Worm (Caenorhabditis elegans) whole organism, L1 larva: ENCODE results near the gene F43C11.10.
A peak's percentile ranks its signal among the peaks of the same experiment; 100 is the strongest.

Source experiments
- ceh-82 ChIP-seq, 3 experiments: fragments of 150-350 bp in 1 of 3; sonication (generic microtip) in 2 of 3; optimal IDR thresholded peaks; 2 replicates each; lab custom pipeline; 2014 to 2017; ENCODE audit warnings: missing biosample characterization in 3 of 3, missing genetic modification characterization in 3 of 3
- efl-1 ChIP-seq, 4 experiments: fragments of 150-350 bp; optimal IDR thresholded peaks in 3 of 4; peaks in 1 of 4; 1 replicate in 1 of 4; 2 replicates in 3 of 4; lab custom pipeline; 2014; ENCODE audit warnings: missing biosample characterization in 2 of 4, missing genetic modification characterization in 2 of 4, missing genetic modification reagents in 2 of 4
- efl-3 ChIP-seq: fragments of 200-800 bp; sonication (Bioruptor generic); optimal IDR thresholded peaks from 2 replicates; lab custom pipeline; 2018; ENCODE audit warnings: mild to moderate bottlenecking, missing genetic modification characterization, missing compliant biosample characterization
- elt-2 ChIP-seq: sonication (generic microtip); optimal IDR thresholded peaks from 2 replicates; lab custom pipeline; 2016; ENCODE audit warnings: missing genetic modification characterization, mild to moderate bottlenecking, inconsistent platforms, missing compliant biosample characterization, missing genetic modification reagents
- lsy-2 ChIP-seq, 2 experiments: fragments of 150-350 bp; optimal IDR thresholded peaks; 2 replicates each; lab custom pipeline; 2014; ENCODE audit warnings: missing biosample characterization in 2 of 2, missing genetic modification characterization in 2 of 2
- nhr-237 ChIP-seq: fragments of 150-350 bp; optimal IDR thresholded peaks from 2 replicates; lab custom pipeline; 2014; ENCODE audit warnings: missing biosample characterization, missing genetic modification characterization
- nhr-28 ChIP-seq: fragments of 150-350 bp; optimal IDR thresholded peaks from 2 replicates; lab custom pipeline; 2014; ENCODE audit warnings: missing biosample characterization, missing genetic modification characterization
- unc-62 ChIP-seq: fragments of 150-350 bp; optimal IDR thresholded peaks from 2 replicates; lab custom pipeline; 2014; ENCODE audit warnings: missing biosample characterization, missing genetic modification reagents, missing genetic modification characterization

DNA sequence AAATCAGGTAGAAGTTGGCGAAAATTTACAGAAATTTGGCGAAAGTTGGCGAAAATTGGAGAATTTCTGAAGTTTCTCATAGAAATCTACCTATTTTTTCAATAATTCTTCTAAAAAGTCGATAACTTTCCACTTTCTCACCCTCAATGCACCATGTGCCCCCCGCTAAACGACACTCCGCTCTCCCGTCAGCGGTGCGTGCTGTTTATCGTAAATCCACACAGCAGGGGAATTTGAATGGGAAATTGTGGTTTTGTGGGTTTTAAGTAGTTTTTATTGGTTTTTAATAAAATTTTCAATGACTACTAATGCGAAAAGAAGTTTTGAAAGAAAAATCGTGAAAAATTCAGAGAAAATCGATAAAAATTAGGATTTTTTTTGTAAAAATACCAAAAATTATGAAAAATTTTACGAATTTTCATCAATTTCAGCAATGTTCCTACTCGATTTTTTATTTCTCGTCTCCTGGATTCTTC is 10.4 kb downstream of the F43C11.10 start, which contains the start of gene F43C11.6:
- TF ChIP-seq elt-2 (tag; lab: Kevin White, UChicago), result no peak
- no peak for TF ChIP-seq unc-62 (GFP tag; lab: Kevin White, UChicago)
- TF ChIP-seq lsy-2 (tag; optimal IDR thresholded peaks at IDR 0.05; lab: Kevin White, UChicago), result peak; percentile 37 to 73
- peak in 2 of 3 experiments; percentile 8 to 54 for TF ChIP-seq ceh-82 (tag; optimal IDR thresholded peaks at IDR 0.05; lab: Kevin White, UChicago)
- peak; percentile 55 to 63 for TF ChIP-seq efl-1 (optimal IDR thresholded peaks at IDR 0.05; lab: Kevin White, UChicago)
- TF ChIP-seq efl-1 (GFP tag; optimal IDR thresholded peaks at IDR 0.05 in 1 of 2; lab: Kevin White, UChicago), result peak; percentile 58 to 95
- no peak for TF ChIP-seq nhr-28 (tag; lab: Kevin White, UChicago)
- TF ChIP-seq efl-3, result no peak
- no peak for TF ChIP-seq nhr-237 (tag; lab: Kevin White, UChicago)
